Worm (Caenorhabditis elegans) whole organism, young adult: ENCODE measurements around the gene epg-5.
"Not testable (repeated sequence)": the region's sequence is repeated elsewhere in the genome, so short reads cannot be mapped to it uniquely, and the experiment has no call there.

ENCODE experiments used
- B0019.2 ChIP-seq: fragments of 200-800 bp; sonication (Bioruptor generic); conservative IDR thresholded peaks from 2 replicates; pipeline ENCODE4 v1.3.6; 2022; ENCODE audit warnings: missing genetic modification reagents, missing genetic modification characterization, missing compliant biosample characterization
- B0336.3 ChIP-seq: fragments of 200-800 bp; sonication (Bioruptor generic); IDR thresholded peaks from 2 replicates; pipeline ENCODE4 v1.3.6; 2022; ENCODE audit warnings: missing genetic modification characterization, missing compliant biosample characterization
- F23B12.7 ChIP-seq: sonication (generic microtip); optimal IDR thresholded peaks from 2 replicates; lab custom pipeline; 2017; ENCODE audit warnings: missing genetic modification characterization, mild to moderate bottlenecking, missing compliant biosample characterization, antibody characterized with exemption, moderate library complexity; ENCODE audit not compliant: insufficient read depth
- F37B4.10 ChIP-seq: fragments of 200-800 bp; sonication (Bioruptor generic); IDR thresholded peaks from 2 replicates; pipeline ENCODE4 v1.3.6; 2022; ENCODE audit warnings: missing genetic modification characterization, missing compliant biosample characterization
- F39B2.1 ChIP-seq: fragments of 200-800 bp; sonication (Bioruptor generic); IDR thresholded peaks from 2 replicates; pipeline ENCODE4 v1.3.6; 2022; ENCODE audit warnings: missing genetic modification reagents, missing genetic modification characterization, missing compliant biosample characterization
- F57A8.1 ChIP-seq: fragments of 200-800 bp; sonication (Bioruptor generic); optimal IDR thresholded peaks from 2 replicates; lab custom pipeline; 2018; ENCODE audit warnings: mild to moderate bottlenecking, missing genetic modification characterization, moderate library complexity, missing compliant biosample characterization
- akir-1 ChIP-seq: fragments of 200-800 bp; sonication (Bioruptor generic); optimal IDR thresholded peaks from 2 replicates; lab custom pipeline; 2018; ENCODE audit warnings: mild to moderate bottlenecking, missing genetic modification characterization, moderate library complexity, missing compliant biosample characterization
- ama-1 ChIP-seq, 3 experiments: fragments of 150-350 bp in 1 of 3; sonication (generic microtip) in 2 of 3; optimal IDR thresholded peaks; 2 replicates each; lab custom pipeline; 2014 to 2018; ENCODE audit warnings: missing biosample characterization in 2 of 3, missing genetic modification characterization in 2 of 3, missing genetic modification reagents in 2 of 3
- aptf-2 ChIP-seq: fragments of 200-800 bp; sonication (Bioruptor generic); conservative IDR thresholded peaks from 2 replicates; pipeline ENCODE4 v1.3.6; 2022; ENCODE audit warnings: missing genetic modification reagents, missing genetic modification characterization, missing compliant biosample characterization
- aptf-3 ChIP-seq: fragments of 200-800 bp; sonication (Bioruptor generic); IDR thresholded peaks from 2 replicates; pipeline ENCODE4 v1.3.6; 2022; ENCODE audit warnings: missing genetic modification characterization, missing compliant biosample characterization
- attf-5 ChIP-seq: fragments of 200-800 bp; sonication (Bioruptor generic); optimal IDR thresholded peaks from 2 replicates; lab custom pipeline; 2018; ENCODE audit warnings: mild to moderate bottlenecking, missing genetic modification characterization, missing compliant biosample characterization
- bed-1 ChIP-seq: fragments of 200-800 bp; sonication (Bioruptor generic); IDR thresholded peaks from 2 replicates; pipeline ENCODE4 v1.3.6; 2022; ENCODE audit warnings: missing genetic modification reagents, missing genetic modification characterization, missing compliant biosample characterization
- cebp-2 ChIP-seq: fragments of 200-800 bp; sonication (Bioruptor generic); IDR thresholded peaks from 2 replicates; pipeline ENCODE4 v1.3.6; 2022; ENCODE audit warnings: missing genetic modification characterization, missing compliant biosample characterization
- ceh-91 ChIP-seq: fragments of 200-800 bp; sonication (Bioruptor generic); IDR thresholded peaks from 2 replicates; pipeline ENCODE4 v1.3.6; 2022; ENCODE audit warnings: missing genetic modification reagents, missing genetic modification characterization, missing compliant biosample characterization
- efl-1 ChIP-seq: fragments of 150-350 bp; optimal IDR thresholded peaks from 2 replicates; lab custom pipeline; 2014; ENCODE audit warnings: missing biosample characterization, missing genetic modification reagents, missing genetic modification characterization
- egl-44 ChIP-seq: fragments of 200-800 bp; sonication (Bioruptor generic); IDR thresholded peaks from 2 replicates; pipeline ENCODE4 v1.3.6; 2022; ENCODE audit warnings: missing genetic modification reagents, missing genetic modification characterization, missing compliant biosample characterization
- ekl-4 ChIP-seq: fragments of 200-800 bp; sonication (Bioruptor generic); IDR thresholded peaks from 2 replicates; pipeline ENCODE4 v1.3.6; 2022; ENCODE audit warnings: missing genetic modification reagents, missing genetic modification characterization, missing compliant biosample characterization
- ets-4 ChIP-seq: fragments of 200-800 bp; sonication (Bioruptor generic); optimal IDR thresholded peaks from 2 replicates; lab custom pipeline; 2018; ENCODE audit warnings: mild to moderate bottlenecking, missing genetic modification characterization, missing compliant biosample characterization
- fkh-3 ChIP-seq: sonication (generic microtip); optimal IDR thresholded peaks from 2 replicates; lab custom pipeline; 2016; ENCODE audit warnings: mild to moderate bottlenecking, missing genetic modification characterization, missing compliant biosample characterization
- hlh-12 ChIP-seq: sonication (generic microtip); optimal IDR thresholded peaks from 2 replicates; lab custom pipeline; 2016; ENCODE audit warnings: missing genetic modification characterization, missing compliant biosample characterization
- hlh-26 ChIP-seq: fragments of 200-800 bp; sonication (Bioruptor generic); conservative IDR thresholded peaks from 2 replicates; pipeline ENCODE4 v1.3.6; 2022; ENCODE audit warnings: missing genetic modification reagents, missing genetic modification characterization, missing compliant biosample characterization
- hmg-1.2 ChIP-seq: fragments of 200-800 bp; sonication (Bioruptor generic); IDR thresholded peaks from 2 replicates; pipeline ENCODE4 v1.3.6; 2022; ENCODE audit warnings: missing genetic modification reagents, missing genetic modification characterization, missing compliant biosample characterization
- hsf-1 ChIP-seq: fragments of 200-800 bp; sonication (Bioruptor generic); IDR thresholded peaks from 2 replicates; pipeline ENCODE4 v1.3.6; 2022; ENCODE audit warnings: missing genetic modification reagents, missing genetic modification characterization, missing compliant biosample characterization
- lag-1 ChIP-seq: fragments of 200-800 bp; sonication (Bioruptor generic); IDR thresholded peaks from 2 replicates; pipeline ENCODE4 v1.3.6; 2022; ENCODE audit warnings: missing genetic modification reagents, missing genetic modification characterization, missing compliant biosample characterization
- lin-35 ChIP-seq, 3 experiments: fragments of 150-350 bp in 2 of 3; sonication (generic microtip) in 1 of 3; optimal IDR thresholded peaks; 2 replicates each; lab custom pipeline; 2014 to 2018; ENCODE audit warnings: missing biosample characterization in 3 of 3, missing genetic modification characterization in 3 of 3, missing genetic modification reagents in 3 of 3
- mxl-1 ChIP-seq: sonication (generic microtip); optimal IDR thresholded peaks from 2 replicates; lab custom pipeline; 2016; ENCODE audit warnings: missing genetic modification characterization, missing compliant biosample characterization
- nfya-1 ChIP-seq: sonication (generic microtip); optimal IDR thresholded peaks from 2 replicates; lab custom pipeline; 2017; ENCODE audit warnings: antibody characterized with exemption, missing compliant biosample characterization, missing genetic modification characterization, borderline replicate concordance; ENCODE audit not compliant: insufficient read depth
- nhr-80 ChIP-seq: sonication (generic microtip); optimal IDR thresholded peaks from 2 replicates; lab custom pipeline; 2016; ENCODE audit warnings: missing genetic modification characterization, missing compliant biosample characterization
- rcor-1 ChIP-seq: fragments of 200-800 bp; sonication (Bioruptor generic); IDR thresholded peaks from 2 replicates; pipeline ENCODE4 v1.3.6; 2022; ENCODE audit warnings: missing genetic modification reagents, missing genetic modification characterization, missing compliant biosample characterization
- repo-1 ChIP-seq: sonication (generic microtip); optimal IDR thresholded peaks from 2 replicates; lab custom pipeline; 2017; ENCODE audit warnings: mild to moderate bottlenecking, missing genetic modification characterization, missing compliant biosample characterization
- sdz-38 ChIP-seq: sonication (generic microtip); optimal IDR thresholded peaks from 2 replicates; lab custom pipeline; 2016; ENCODE audit warnings: missing genotype, missing genetic modification characterization, missing compliant biosample characterization
- sea-2 ChIP-seq: fragments of 200-800 bp; sonication (Bioruptor generic); IDR thresholded peaks from 2 replicates; pipeline ENCODE4 v1.3.6; 2022; ENCODE audit warnings: missing genetic modification characterization, missing compliant biosample characterization
- unc-62 ChIP-seq: fragments of 150-350 bp; optimal IDR thresholded peaks from 2 replicates; lab custom pipeline; 2014; ENCODE audit warnings: missing biosample characterization, missing genetic modification reagents, missing genetic modification characterization

Gene epg-5

DNA sequence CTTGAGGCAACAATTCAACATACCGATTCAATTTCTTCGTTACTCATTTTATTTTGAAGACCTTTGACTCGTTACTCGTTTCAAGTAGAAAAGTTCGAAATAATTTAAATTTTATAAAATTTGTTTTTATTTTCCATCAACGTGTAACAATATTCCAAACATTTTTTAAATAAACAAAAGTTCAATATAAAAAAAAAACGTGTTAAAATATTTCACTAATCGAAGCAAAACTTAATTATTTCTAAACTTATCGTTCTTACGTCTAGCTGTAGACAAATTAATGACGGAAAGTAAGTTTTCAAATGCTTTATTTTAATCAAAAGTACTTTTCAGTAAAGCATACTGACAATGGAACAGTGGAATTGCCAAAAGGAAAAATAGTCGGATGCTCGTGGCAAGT, 18.0 kb upstream of the epg-5 start, which contains the start of the genes F54H5.5 and F54H5.2:
Gene F54H5.5, minus strand, starts transcription at position 101 of the 400 bp plus-strand sequence.
Gene F54H5.2, plus strand, starts transcription at position 303 of the 400 bp plus-strand sequence.
- not testable (repeated sequence) for TF ChIP-seq bed-1, rcor-1, F39B2.1 (GFP tag; lab: Robert Waterston, UW)

DNA sequence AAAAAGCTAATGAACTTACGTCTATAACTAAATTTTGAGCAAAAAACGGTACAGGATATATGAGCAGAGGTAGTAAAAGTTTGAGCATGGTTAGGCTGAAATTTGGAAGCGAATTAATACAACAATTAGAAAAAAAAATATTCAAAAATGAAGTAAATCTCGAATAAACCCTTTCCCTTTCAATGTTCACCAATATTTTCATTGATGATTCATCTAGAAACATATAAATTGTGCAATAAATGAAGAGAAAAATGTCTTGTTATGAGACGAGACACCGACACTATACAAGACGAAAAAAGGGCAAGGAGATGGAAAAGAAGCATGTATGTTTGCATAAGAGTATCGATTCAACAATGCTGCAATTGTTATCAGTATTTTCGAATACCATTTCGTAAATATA, 16.1 kb upstream of the epg-5 start, which contains the start of gene F54H5.14:
Gene F54H5.14, minus strand, starts transcription at position 101 of the 400 bp plus-strand sequence.
- TF ChIP-seq F23B12.7 (tag; lab: Kevin White, UChicago): no peak
- TF ChIP-seq lag-1 (GFP tag; lab: Robert Waterston, UW): no peak
- TF ChIP-seq ekl-4 (GFP tag; lab: Robert Waterston, UW): no peak
- no peak for TF ChIP-seq hlh-26 (GFP tag; lab: Robert Waterston, UW)
- TF ChIP-seq sea-2 (GFP tag; lab: Robert Waterston, UW): no peak
- TF ChIP-seq hlh-12: no peak
- no peak for TF ChIP-seq mxl-1 (tag; lab: Kevin White, UChicago)
- TF ChIP-seq nhr-80 (tag; lab: Kevin White, UChicago): peak; percentile 0
- no peak for TF ChIP-seq nfya-1 (tag; lab: Kevin White, UChicago)

DNA sequence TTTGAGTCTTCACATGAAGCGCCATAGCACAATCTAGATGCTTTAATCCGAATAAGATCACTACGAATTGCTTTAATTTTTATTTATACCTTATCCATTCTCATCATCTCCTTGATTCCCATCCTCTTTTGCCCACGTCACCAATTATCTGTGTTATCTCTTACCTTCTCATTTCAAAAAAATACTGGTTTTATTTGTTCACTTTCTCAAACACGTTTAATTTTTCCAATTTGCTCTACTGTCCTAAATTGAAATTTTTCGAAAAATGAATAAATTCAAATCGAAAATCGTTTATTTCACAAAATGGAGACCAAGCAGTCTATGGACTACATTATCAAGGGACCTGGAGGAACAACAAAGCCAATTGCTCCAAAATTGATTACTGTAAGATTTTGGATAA, 12.7 kb upstream of the epg-5 start, which contains the start of gene F54H5.3:
Gene F54H5.3, plus strand, starts transcription at position 301 of the 400 bp plus-strand sequence.
- TF ChIP-seq efl-1 (GFP tag; lab: Kevin White, UChicago) (no peak), F37B4.10 (no peak), aptf-2 (GFP tag; lab: Robert Waterston, UW) (no peak), aptf-3 (no peak), sdz-38 (no peak), nfya-1 (tag; lab: Kevin White, UChicago) (no peak), ets-4 (GFP tag; lab: Kevin White, UChicago) (no peak), akir-1 (GFP tag; lab: Kevin White, UChicago) (no peak), F57A8.1 (no peak), ceh-91 (GFP tag; lab: Robert Waterston, UW) (no peak), repo-1 (tag; lab: Kevin White, UChicago) (no peak), B0019.2 (no peak), ekl-4 (GFP tag; lab: Robert Waterston, UW) (no peak), B0336.3 (GFP tag; lab: Robert Waterston, UW) (no peak), ama-1 (optimal IDR thresholded peaks at IDR 0.05; lab: Kevin White, UChicago) (no peak), ama-1 (GFP tag; optimal IDR thresholded peaks at IDR 0.05; lab: Kevin White, UChicago) (no peak), egl-44 (GFP tag; lab: Robert Waterston, UW) (no peak), attf-5 (GFP tag; lab: Kevin White, UChicago) (no peak), fkh-3 (tag; lab: Kevin White, UChicago) (no peak), hmg-1.2 (no peak), cebp-2 (GFP tag; lab: Robert Waterston, UW) (no peak)

DNA sequence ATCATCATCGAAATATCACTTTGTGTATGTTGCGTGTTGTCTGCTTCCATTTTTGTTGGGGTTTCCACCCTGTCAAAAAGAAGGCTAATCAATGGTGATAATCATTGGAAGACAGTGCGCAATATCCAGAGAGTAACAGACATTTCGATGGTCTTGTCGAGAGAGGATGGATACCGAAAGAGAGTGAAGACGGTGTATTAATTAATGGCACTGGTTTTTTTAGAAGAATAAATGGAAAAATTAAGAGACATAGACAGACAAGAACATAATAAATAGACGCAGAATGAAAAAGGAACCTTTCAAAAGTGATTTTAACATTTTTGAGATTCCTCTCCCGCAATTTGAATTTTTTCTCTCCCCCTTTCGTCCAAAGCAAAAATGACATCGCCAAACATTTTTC, 9.8 kb upstream of the epg-5 start:
- TF ChIP-seq unc-62 (no peak), lin-35 (GFP tag; optimal IDR thresholded peaks at IDR 0.05; lab: Kevin White, UChicago) (no peak), hsf-1 (no peak), hmg-1.2 (peak; percentile 60; the same call in 1 of the 2 replicates)
